Fruit fly (Drosophila melanogaster): ENCODE results near the gene ArgRS.

The ArgRS gene

dm6 chrX:15859869-15860268 is 15.9 kb upstream of the ArgRS start, which contains the start of gene Gbeta13F (continued):
- TF ChIP-seq Lhr (GFP tag; optimal IDR thresholded peaks at IDR 0.05), result peak; percentile 0
- TF ChIP-seq maf-S (GFP tag; optimal IDR thresholded peaks at IDR 0.05), result no peak
- TF ChIP-seq Hr39 (optimal IDR thresholded peaks at IDR 0.05), result no peak
- TF ChIP-seq hb (GFP tag; IDR thresholded peaks at IDR 0.05; ENCODE audit: partially characterized antibody), result peak; percentile 52; the same call in 2 of the 3 replicates
- TF ChIP-seq Nf-YC (tag; optimal IDR thresholded peaks at IDR 0.05), result no peak
- TF ChIP-seq tna (GFP tag; IDR thresholded peaks at IDR 0.05; ENCODE audit: partially characterized antibody), result no peak
- no peak for TF ChIP-seq CG30403 (GFP tag; optimal IDR thresholded peaks at IDR 0.05)
- TF ChIP-seq chm (GFP tag; IDR thresholded peaks at IDR 0.05), result 0 out of 2 replicates have a peak, but pooled peaks have one; percentile 45
- TF ChIP-seq kah (GFP tag; optimal IDR thresholded peaks at IDR 0.05), result no peak
- TF ChIP-seq Deaf1 (tag; optimal IDR thresholded peaks at IDR 0.05), result no peak
- peak; percentile 73 for TF ChIP-seq Med (GFP tag)
- TF ChIP-seq CG8281 (tag; optimal IDR thresholded peaks at IDR 0.05), result no peak
- no peak for TF ChIP-seq onecut (GFP tag; IDR thresholded peaks at IDR 0.05)
- TF ChIP-seq CG3407 (GFP tag; optimal IDR thresholded peaks at IDR 0.05), result no peak
- TF ChIP-seq CG8478 (optimal IDR thresholded peaks at IDR 0.05), result no peak
- peak; percentile 59 for TF ChIP-seq HLH4C (GFP tag; IDR thresholded peaks at IDR 0.05; ENCODE audit: partially characterized antibody)
- TF ChIP-seq CG16815 (GFP tag; optimal IDR thresholded peaks at IDR 0.05), result no peak
- no peak for TF ChIP-seq Myb (GFP tag; optimal IDR thresholded peaks at IDR 0.05)
- peak; percentile 45 for TF ChIP-seq Sry-δ (GFP tag; optimal IDR thresholded peaks at IDR 0.05)
- peak; percentile 12; the same call in 1 of the 3 replicates for TF ChIP-seq CG34422 (GFP tag; IDR thresholded peaks at IDR 0.05)
- TF ChIP-seq crol (GFP tag; IDR thresholded peaks at IDR 0.05), result no peak
- no peak for TF ChIP-seq sug (tag; optimal IDR thresholded peaks at IDR 0.05)
- TF ChIP-seq CG4424 (GFP tag; optimal IDR thresholded peaks at IDR 0.05), result no peak
- TF ChIP-seq lilli (GFP tag; optimal IDR thresholded peaks at IDR 0.05), result no peak
- TF ChIP-seq CG12391 (tag; optimal IDR thresholded peaks at IDR 0.05), result no peak
- TF ChIP-seq CG7987 (GFP tag; optimal IDR thresholded peaks at IDR 0.05), result no peak
- TF ChIP-seq CG18262 (tag; optimal IDR thresholded peaks at IDR 0.05), result no peak
- TF ChIP-seq CG4854 (GFP tag; optimal IDR thresholded peaks at IDR 0.05), result no peak
- TF ChIP-seq CG31388 (GFP tag; optimal IDR thresholded peaks at IDR 0.05), result no peak
- no peak for TF ChIP-seq seq (GFP tag; IDR thresholded peaks at IDR 0.05)
- TF ChIP-seq ems (GFP tag; optimal IDR thresholded peaks at IDR 0.05), result no peak
- peak; percentile 66; the same call in 1 of the 3 replicates for TF ChIP-seq mld (GFP tag; IDR thresholded peaks at IDR 0.05; ENCODE audit: partially characterized antibody)
- TF ChIP-seq CG13287 (GFP tag; IDR thresholded peaks at IDR 0.05; ENCODE audit: partially characterized antibody), result no peak
- TF ChIP-seq zen (tag; optimal IDR thresholded peaks at IDR 0.05), result no peak
- TF ChIP-seq CG14860 (GFP tag; IDR thresholded peaks at IDR 0.05; ENCODE audit: partially characterized antibody), result peak; percentile 37; the same call in 1 of the 3 replicates
- TF ChIP-seq knrl (GFP tag; IDR thresholded peaks at IDR 0.05; ENCODE audit: partially characterized antibody), result peak; percentile 42; the same call in 2 of the 3 replicates
- TF ChIP-seq CG32772 (GFP tag; IDR thresholded peaks at IDR 0.05), result no peak
- 0 out of 4 replicates have a peak, but pooled peaks have one; percentile 9 for TF ChIP-seq chinmo (GFP tag; IDR thresholded peaks at IDR 0.05; ENCODE audit: partially characterized antibody)
- TF ChIP-seq CG17802 (tag; optimal IDR thresholded peaks at IDR 0.05), result peak; percentile 69
- no peak for TF ChIP-seq wor (GFP tag; IDR thresholded peaks at IDR 0.05)
- TF ChIP-seq Opbp (GFP tag; IDR thresholded peaks at IDR 0.05; ENCODE audit: partially characterized antibody), result peak; percentile 79
- peak; percentile 48; the same call in 2 of the 3 replicates for TF ChIP-seq CG7963 (GFP tag; IDR thresholded peaks at IDR 0.05; ENCODE audit: partially characterized antibody)
- no peak for TF ChIP-seq kay (GFP tag; optimal IDR thresholded peaks at IDR 0.05)
- no peak for TF ChIP-seq CG1647 (GFP tag; optimal IDR thresholded peaks at IDR 0.05)
- TF ChIP-seq zen2 (GFP tag; IDR thresholded peaks at IDR 0.05; ENCODE audit: partially characterized antibody), result no peak
- TF ChIP-seq CG4404 (GFP tag; IDR thresholded peaks at IDR 0.05), result no peak
- TF ChIP-seq CG14014 (GFP tag; IDR thresholded peaks at IDR 0.05), result no peak
- TF ChIP-seq E2f2 (GFP tag; IDR thresholded peaks at IDR 0.05), result peak; percentile 20; the same call in 1 of the 2 replicates
- TF ChIP-seq Mes4 (GFP tag; optimal IDR thresholded peaks at IDR 0.05), result no peak
- no peak for TF ChIP-seq CG31224 (GFP tag; IDR thresholded peaks at IDR 0.05)
- TF ChIP-seq gsb (GFP tag; IDR thresholded peaks at IDR 0.05), result no peak
